Worm (Caenorhabditis elegans): ENCODE measurements around the gene jmjd-3.3.

jmjd-3.3 gene

ce11 chrX:13466926-13467866, 31.0 kb downstream of the jmjd-3.3 start, which contains the start of gene col-183:
col-183 (minus strand) TSS chrX:13467764.
- TF ChIP-seq ceh-36 (tag; optimal IDR thresholded peaks at IDR 0.05) (no peak), scrt-1 (GFP tag; IDR thresholded peaks at IDR 0.05) (no peak), pes-1 (GFP tag; IDR thresholded peaks at IDR 0.05) (no peak), flt-1 (GFP tag; IDR thresholded peaks at IDR 0.05) (no peak), ama-1 (optimal IDR thresholded peaks at IDR 0.05) (no peak), ets-7 (tag; optimal IDR thresholded peaks at IDR 0.05) (no peak), hmg-4 (GFP tag; optimal IDR thresholded peaks at IDR 0.05) (no peak)

DNA sequence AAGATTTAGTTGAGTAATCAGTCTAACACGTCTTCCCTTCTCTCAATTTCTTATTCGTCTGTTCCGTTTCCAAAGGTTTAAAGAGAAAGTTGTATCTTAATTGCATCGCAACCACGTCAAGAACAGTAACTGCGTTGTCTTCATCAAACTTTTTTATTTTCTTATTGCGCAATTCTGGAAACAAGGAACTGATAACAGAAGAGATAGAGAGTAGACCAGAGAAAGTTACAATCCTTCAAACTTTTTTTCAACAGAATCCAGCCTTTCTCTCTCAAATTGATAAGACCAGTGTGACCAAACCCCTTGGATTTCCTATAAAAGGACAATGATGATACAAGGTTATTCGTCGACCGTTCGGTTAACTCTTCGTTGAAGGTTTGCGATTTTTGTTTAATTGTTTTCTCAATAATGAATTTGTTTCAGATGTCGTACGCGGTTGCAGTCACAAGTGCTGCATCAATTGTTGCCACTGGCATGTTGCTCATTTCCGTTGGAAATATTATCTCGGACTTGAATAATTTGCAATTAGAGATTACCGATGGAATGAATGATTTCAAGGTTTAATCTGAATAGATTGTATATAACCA, 32.9 kb downstream of the jmjd-3.3 start, which contains the start of gene col-184:
TSS of gene col-184 (plus strand) at position 409 of the 587 bp plus-strand sequence.
- TF ChIP-seq tbx-37 (GFP tag; conservative IDR thresholded peaks at IDR 0.05) (no peak), hmg-4 (GFP tag; optimal IDR thresholded peaks at IDR 0.05) (no peak), flt-1 (GFP tag; IDR thresholded peaks at IDR 0.05) (no peak), F13C5.2 (tag; optimal IDR thresholded peaks at IDR 0.05) (no peak), ama-1 (optimal IDR thresholded peaks at IDR 0.05) (no peak), ceh-13 (GFP tag; optimal IDR thresholded peaks at IDR 0.05) (no peak), scrt-1 (GFP tag; IDR thresholded peaks at IDR 0.05) (no peak), hmbx-1 (tag; optimal IDR thresholded peaks at IDR 0.05) (no peak), tra-4 (tag; optimal IDR thresholded peaks at IDR 0.05) (no peak), tbx-11 (GFP tag; IDR thresholded peaks at IDR 0.05) (no peak), pes-1 (GFP tag; IDR thresholded peaks at IDR 0.05) (no peak), ets-7 (tag; optimal IDR thresholded peaks at IDR 0.05) (no peak), sea-1 (GFP tag; conservative IDR thresholded peaks at IDR 0.05) (no peak), ceh-36 (tag; optimal IDR thresholded peaks at IDR 0.05) (no peak), aly-1 (tag; optimal IDR thresholded peaks at IDR 0.05) (no peak), hnd-1 (tag; optimal IDR thresholded peaks at IDR 0.05) (no peak)

- TF ChIP-seq tra-4 (tag; optimal IDR thresholded peaks at IDR 0.05): no peak
- TF ChIP-seq aly-1 (tag; optimal IDR thresholded peaks at IDR 0.05): peak; percentile 24
- no peak for TF ChIP-seq hmbx-1 (tag; optimal IDR thresholded peaks at IDR 0.05)
Measured at ce11 chrX:13469907-13470647, 33.9 kb downstream of the jmjd-3.3 start.

DNA sequence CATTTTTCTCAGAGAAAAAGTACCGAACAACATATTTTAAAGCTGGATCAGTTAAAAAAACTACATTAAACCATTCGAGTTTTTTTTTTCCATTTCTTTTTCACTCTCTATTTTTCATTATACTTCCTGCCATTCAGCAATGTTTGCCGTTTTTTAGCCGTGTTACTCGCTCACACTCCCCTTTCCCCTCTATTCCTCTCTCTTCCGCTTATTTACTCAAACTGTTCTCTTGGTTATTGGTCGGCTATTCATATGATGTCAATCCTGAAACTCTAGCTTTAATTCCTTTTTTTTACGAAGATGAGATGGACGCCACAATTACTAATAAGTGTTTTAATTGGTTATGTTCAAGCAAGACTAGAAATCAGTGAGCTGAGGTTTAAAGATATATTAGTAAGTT, 35.6 kb downstream of the jmjd-3.3 start, which contains the start of gene tre-4:
TSS of gene tre-4 (plus strand) at position 301 of the 400 bp plus-strand sequence.
- TF ChIP-seq hmbx-1 (tag; optimal IDR thresholded peaks at IDR 0.05) (no peak), ama-1 (optimal IDR thresholded peaks at IDR 0.05) (no peak), B0310.2 (tag; optimal IDR thresholded peaks at IDR 0.05) (no peak), sea-1 (GFP tag; conservative IDR thresholded peaks at IDR 0.05) (no peak), hnd-1 (tag; optimal IDR thresholded peaks at IDR 0.05) (no peak), hmg-4 (GFP tag; optimal IDR thresholded peaks at IDR 0.05) (no peak), tbx-37 (GFP tag; conservative IDR thresholded peaks at IDR 0.05) (no peak), ceh-36 (tag; optimal IDR thresholded peaks at IDR 0.05) (no peak), ceh-13 (GFP tag; optimal IDR thresholded peaks at IDR 0.05) (no peak)

DNA sequence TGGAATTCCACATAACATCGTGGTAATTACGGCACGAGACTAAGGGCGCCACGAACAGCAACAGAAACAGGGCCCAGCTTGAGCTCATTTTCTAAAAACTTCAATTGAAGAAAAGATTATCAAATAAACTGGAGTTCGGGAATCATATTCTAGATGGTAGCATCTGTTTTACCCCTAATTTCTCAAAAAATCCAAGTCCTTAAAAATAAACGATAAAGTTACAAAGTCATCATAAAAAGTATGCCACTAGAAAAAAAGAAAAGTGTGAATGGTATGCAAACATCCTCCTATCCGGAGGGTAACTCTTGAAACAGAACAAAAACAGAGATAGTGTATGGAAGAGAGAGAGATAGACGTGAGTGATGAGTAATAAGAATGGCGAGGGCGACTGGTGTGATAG, 41.1 kb downstream of the jmjd-3.3 start, which contains the start of gene efn-3:
TSS of gene efn-3 (minus strand) at position 101 of the 400 bp plus-strand sequence.
- TF ChIP-seq aly-1 (tag; optimal IDR thresholded peaks at IDR 0.05) (no peak), sea-1 (GFP tag; conservative IDR thresholded peaks at IDR 0.05) (no peak), hmbx-1 (tag; optimal IDR thresholded peaks at IDR 0.05) (no peak), tra-4 (tag; optimal IDR thresholded peaks at IDR 0.05) (no peak), tbx-11 (GFP tag; IDR thresholded peaks at IDR 0.05) (no peak), scrt-1 (GFP tag; IDR thresholded peaks at IDR 0.05) (no peak), ama-1 (optimal IDR thresholded peaks at IDR 0.05) (no peak), ceh-36 (tag; optimal IDR thresholded peaks at IDR 0.05) (no peak), hmg-4 (GFP tag; optimal IDR thresholded peaks at IDR 0.05) (no peak), F13C5.2 (tag; optimal IDR thresholded peaks at IDR 0.05) (no peak), tbx-37 (GFP tag; conservative IDR thresholded peaks at IDR 0.05) (no peak), ets-7 (tag; optimal IDR thresholded peaks at IDR 0.05) (no peak), flt-1 (GFP tag; IDR thresholded peaks at IDR 0.05) (no peak), ceh-13 (GFP tag; optimal IDR thresholded peaks at IDR 0.05) (no peak), pes-1 (GFP tag; IDR thresholded peaks at IDR 0.05) (no peak), B0310.2 (tag; optimal IDR thresholded peaks at IDR 0.05) (no peak), hnd-1 (tag; optimal IDR thresholded peaks at IDR 0.05) (no peak)

- TF ChIP-seq hnd-1 (tag; optimal IDR thresholded peaks at IDR 0.05) (no peak), hmg-4 (GFP tag; optimal IDR thresholded peaks at IDR 0.05) (no peak), ceh-13 (GFP tag; optimal IDR thresholded peaks at IDR 0.05) (no peak), scrt-1 (GFP tag; IDR thresholded peaks at IDR 0.05) (no peak), ets-7 (tag; optimal IDR thresholded peaks at IDR 0.05) (no peak), hmbx-1 (tag; optimal IDR thresholded peaks at IDR 0.05) (no peak), tbx-11 (GFP tag; IDR thresholded peaks at IDR 0.05) (no peak), sea-1 (GFP tag; conservative IDR thresholded peaks at IDR 0.05) (no peak), F13C5.2 (tag; optimal IDR thresholded peaks at IDR 0.05) (no peak), ceh-36 (tag; optimal IDR thresholded peaks at IDR 0.05) (no peak), pes-1 (GFP tag; IDR thresholded peaks at IDR 0.05) (no peak), ama-1 (optimal IDR thresholded peaks at IDR 0.05) (no peak), tbx-37 (GFP tag; conservative IDR thresholded peaks at IDR 0.05) (no peak), aly-1 (tag; optimal IDR thresholded peaks at IDR 0.05) (no peak), tra-4 (tag; optimal IDR thresholded peaks at IDR 0.05) (no peak), B0310.2 (tag; optimal IDR thresholded peaks at IDR 0.05) (no peak), flt-1 (GFP tag; IDR thresholded peaks at IDR 0.05) (no peak)
Measured at ce11 chrX:13481704-13482103, 45.5 kb downstream of the jmjd-3.3 start, which contains the start of gene srd-50. srd-50 (minus strand) TSS chrX:13481804.

Measured in whole organism, early embryonic.